Fruit fly (Drosophila melanogaster): ENCODE data around the gene CG15517.
A peak's percentile ranks its signal among the peaks of the same experiment; 100 is the strongest.

CG15517 gene

dm6 chr3R:29921916-29922315 lies 18.3 kb upstream of the CG15517 start, which contains the start of gene Jon99Ciii:
Gene Jon99Ciii (plus strand): TSS chr3R:29922216.
- peak; percentile 42 for TF ChIP-seq svp (GFP tag)

- TF ChIP-seq ss (GFP tag; optimal IDR thresholded peaks at IDR 0.05) = no peak
- no peak for TF ChIP-seq CG1621 (tag; optimal IDR thresholded peaks at IDR 0.05)
- TF ChIP-seq CG6854 (GFP tag; optimal IDR thresholded peaks at IDR 0.05) = no peak
- TF ChIP-seq dac (GFP tag; optimal IDR thresholded peaks at IDR 0.05) = no peak
- no peak for TF ChIP-seq CG8319 (GFP tag; optimal IDR thresholded peaks at IDR 0.05)
- no peak for TF ChIP-seq Lpt (GFP tag; optimal IDR thresholded peaks at IDR 0.05)
- TF ChIP-seq Eip93F (GFP tag; optimal IDR thresholded peaks at IDR 0.05) = no peak
- no peak for TF ChIP-seq Ets96B (tag; optimal IDR thresholded peaks at IDR 0.05)
- no peak for TF ChIP-seq CG6792 (GFP tag; optimal IDR thresholded peaks at IDR 0.05)
- no peak for TF ChIP-seq vri (GFP tag; optimal IDR thresholded peaks at IDR 0.05)
- TF ChIP-seq CG6808 (GFP tag; optimal IDR thresholded peaks at IDR 0.05) = no peak
- TF ChIP-seq CG10669 (GFP tag; optimal IDR thresholded peaks at IDR 0.05) = no peak
- no peak for TF ChIP-seq Blimp-1 (GFP tag; optimal IDR thresholded peaks at IDR 0.05)
- no peak for TF ChIP-seq CG7368 (GFP tag; optimal IDR thresholded peaks at IDR 0.05)
- TF ChIP-seq Ets21C (GFP tag; optimal IDR thresholded peaks at IDR 0.05) = no peak
- TF ChIP-seq Sox15 (GFP tag; optimal IDR thresholded peaks at IDR 0.05) = no peak
These were observed 16.6 kb upstream of the CG15517 start, which contains the start of gene trp for dm6 chr3R:29920189-29920588. Gene trp (minus strand): TSS chr3R:29920289.

- TF ChIP-seq CG11902 (GFP tag; optimal IDR thresholded peaks at IDR 0.05) (no peak), Ets96B (tag; optimal IDR thresholded peaks at IDR 0.05) (no peak), cyc (GFP tag; optimal IDR thresholded peaks at IDR 0.05) (no peak), CG11762 (GFP tag; optimal IDR thresholded peaks at IDR 0.05; ENCODE audit: insufficient read depth) (no peak), CG10669 (GFP tag; optimal IDR thresholded peaks at IDR 0.05) (no peak), ss (GFP tag; optimal IDR thresholded peaks at IDR 0.05) (no peak), acj6 (GFP tag; optimal IDR thresholded peaks at IDR 0.05) (no peak)
These were observed 10.6 kb upstream of the CG15517 start, which contains the start of gene Capa for dm6 chr3R:29914246-29914645. Gene Capa (minus strand): TSS chr3R:29914346.

DNA sequence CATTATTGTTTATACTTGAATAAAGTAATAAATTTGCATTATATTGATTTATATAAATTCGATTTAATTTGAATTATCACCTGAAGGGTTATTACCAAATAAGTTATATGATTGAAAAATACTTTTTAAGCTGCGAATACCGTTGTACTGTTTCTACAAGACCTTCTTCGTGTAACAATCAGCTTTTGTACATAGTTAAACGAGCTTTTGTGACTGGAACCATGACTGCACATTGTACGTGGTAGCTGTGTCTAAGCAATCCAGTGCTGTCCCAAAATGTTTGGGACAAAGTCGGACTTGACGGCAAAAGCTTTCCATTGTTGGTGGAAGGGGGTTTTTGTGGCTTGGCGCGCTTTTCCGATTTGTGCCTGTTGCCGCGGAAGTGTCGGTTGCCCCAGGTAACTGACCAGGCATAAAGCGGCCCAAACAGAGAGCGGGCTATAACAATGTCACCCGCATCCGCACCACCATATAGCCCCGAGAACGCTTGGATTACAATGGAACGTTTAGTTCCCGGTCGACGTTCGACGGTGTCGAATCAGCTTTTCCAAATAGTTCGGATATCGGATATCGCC lies 4.1 kb upstream of the CG15517 start, which contains the start of gene CG31036:
Gene CG31036 (plus strand): TSS at position 507 of the 575 bp plus-strand sequence.
- TF ChIP-seq Hr39 (GFP tag; optimal IDR thresholded peaks at IDR 0.05) (no peak), Eip75B (GFP tag; optimal IDR thresholded peaks at IDR 0.05) (no peak), lz (GFP tag; optimal IDR thresholded peaks at IDR 0.05) (no peak)

- TF ChIP-seq CG11294 (GFP tag; IDR thresholded peaks at IDR 0.05) = no peak
- TF ChIP-seq Eip78C (GFP tag) = peak; percentile 33
- TF ChIP-seq CG1621 (tag; optimal IDR thresholded peaks at IDR 0.05) = no peak
These were observed 1.5 kb upstream of the CG15517 start, which contains the start of gene CG15515 for dm6 chr3R:29905164-29905563. Gene CG15515 (plus strand): TSS chr3R:29905464.

- TF ChIP-seq Sox14 (GFP tag; optimal IDR thresholded peaks at IDR 0.05) (no peak), Met (GFP tag; optimal IDR thresholded peaks at IDR 0.05) (no peak), CG7368 (GFP tag; optimal IDR thresholded peaks at IDR 0.05) (no peak), CG32006 (GFP tag; optimal IDR thresholded peaks at IDR 0.05) (no peak), Ets21C (GFP tag; optimal IDR thresholded peaks at IDR 0.05) (no peak)
These were observed 4.0 kb downstream of the CG15517 start for dm6 chr3R:29899635-29900034.

- TF ChIP-seq CG15336 (GFP tag; IDR thresholded peaks at IDR 0.05) = peak; percentile 59
- no peak for TF ChIP-seq Sox102F (GFP tag; optimal IDR thresholded peaks at IDR 0.05)
- TF ChIP-seq CG9139 (GFP tag; optimal IDR thresholded peaks at IDR 0.05) = no peak
- no peak for TF ChIP-seq OdsH (GFP tag; optimal IDR thresholded peaks at IDR 0.05)
- peak; percentile 20 for TF ChIP-seq CG6276 (GFP tag; optimal IDR thresholded peaks at IDR 0.05)
- no peak for TF ChIP-seq fkh (GFP tag; optimal IDR thresholded peaks at IDR 0.05)
- peak; percentile 45 for TF ChIP-seq CG11294 (GFP tag; IDR thresholded peaks at IDR 0.05)
- TF ChIP-seq CG31627 (GFP tag; optimal IDR thresholded peaks at IDR 0.05) = no peak
- peak; percentile 46 for TF ChIP-seq CG32006 (GFP tag; optimal IDR thresholded peaks at IDR 0.05)
- no peak for TF ChIP-seq Eip78C (GFP tag)
- TF ChIP-seq CG11762 (GFP tag; optimal IDR thresholded peaks at IDR 0.05; ENCODE audit: insufficient read depth) = no peak
- no peak for TF ChIP-seq CG6854 (GFP tag; optimal IDR thresholded peaks at IDR 0.05)
- no peak for TF ChIP-seq Blimp-1 (GFP tag; optimal IDR thresholded peaks at IDR 0.05)
- no peak for TF ChIP-seq svp (GFP tag)
- TF ChIP-seq Hr4 (GFP tag; optimal IDR thresholded peaks at IDR 0.05) = peak; percentile 46
- TF ChIP-seq salr (GFP tag; optimal IDR thresholded peaks at IDR 0.05) = no peak
- TF ChIP-seq CG8119 (GFP tag; IDR thresholded peaks at IDR 0.05) = peak; percentile 54; the same call in 1 of the 3 replicates
These were observed 5.0 kb downstream of the CG15517 start for dm6 chr3R:29898588-29898987.
